Worm (Caenorhabditis elegans): ENCODE results near the gene snrp-40.1.

ce11 chrX:11317939-11318338 is 18.4 kb upstream of the snrp-40.1 start, which contains the start of gene hizr-1:
- TF ChIP-seq elt-3 (tag; optimal IDR thresholded peaks at IDR 0.05), result no peak
- TF ChIP-seq pax-3 (tag; optimal IDR thresholded peaks at IDR 0.05), result no peak
- TF ChIP-seq fos-1 (tag; optimal IDR thresholded peaks at IDR 0.05), result no peak
- TF ChIP-seq ztf-11 (tag; optimal IDR thresholded peaks at IDR 0.05), result no peak
- TF ChIP-seq nhr-90 (tag; optimal IDR thresholded peaks at IDR 0.05; ENCODE audit: poor library complexity), result no peak
- no peak for TF ChIP-seq mep-1 (tag; optimal IDR thresholded peaks at IDR 0.05)
- no peak for TF ChIP-seq lin-13 (GFP tag; optimal IDR thresholded peaks at IDR 0.05)
- TF ChIP-seq unc-130 (tag; optimal IDR thresholded peaks at IDR 0.05), result no peak

Measured in whole organism, L1 larva.